Fruit fly (Drosophila melanogaster): Measurements from ENCODE around the gene CBP.
A peak's percentile ranks its signal among the peaks of the same experiment; 100 is the strongest.

The CBP gene

dm6 chrX:7336962-7337844 is at the start of gene CBP:
Gene CBP, plus strand, starts transcription at chrX:7337352.
- no peak for TF ChIP-seq toe (GFP tag; optimal IDR thresholded peaks at IDR 0.05)
- TF ChIP-seq pad (GFP tag; optimal IDR thresholded peaks at IDR 0.05), result no peak
- no peak for TF ChIP-seq Mnt (GFP tag; optimal IDR thresholded peaks at IDR 0.05)
- TF ChIP-seq cnc (optimal IDR thresholded peaks at IDR 0.05), result no peak
- TF ChIP-seq CG14711 (tag; optimal IDR thresholded peaks at IDR 0.05), result peak; percentile 41
- TF ChIP-seq bab1 (GFP tag; optimal IDR thresholded peaks at IDR 0.05), result peak; percentile 69
- no peak for TF ChIP-seq tj (GFP tag; optimal IDR thresholded peaks at IDR 0.05)
- TF ChIP-seq kay (GFP tag; ENCODE audit: borderline replicate concordance), result no peak
- TF ChIP-seq ovo (GFP tag; optimal IDR thresholded peaks at IDR 0.05), result no peak
- TF ChIP-seq CG1620 (GFP tag; optimal IDR thresholded peaks at IDR 0.05), result peak; percentile 2
- no peak for TF ChIP-seq CG12768 (GFP tag; optimal IDR thresholded peaks at IDR 0.05)
- TF ChIP-seq CG33017 (tag; optimal IDR thresholded peaks at IDR 0.05), result no peak
- no peak for TF ChIP-seq Clk (GFP tag; optimal IDR thresholded peaks at IDR 0.05)
- peak; percentile 48 for TF ChIP-seq Hr96 (GFP tag; optimal IDR thresholded peaks at IDR 0.05)
- TF ChIP-seq cic (GFP tag; optimal IDR thresholded peaks at IDR 0.05), result no peak
- no peak for TF ChIP-seq CG7045 (GFP tag; optimal IDR thresholded peaks at IDR 0.05)
- TF ChIP-seq Crg-1 (GFP tag; optimal IDR thresholded peaks at IDR 0.05), result no peak
- peak; percentile 60 for TF ChIP-seq CG7101 (tag; optimal IDR thresholded peaks at IDR 0.05)
- TF ChIP-seq CG11617 (GFP tag; optimal IDR thresholded peaks at IDR 0.05), result no peak
- TF ChIP-seq CG5204 (GFP tag; optimal IDR thresholded peaks at IDR 0.05), result no peak

- TF ChIP-seq Mnt (GFP tag; optimal IDR thresholded peaks at IDR 0.05) (peak; percentile 24), ovo (GFP tag; optimal IDR thresholded peaks at IDR 0.05) (no peak), kay (GFP tag; ENCODE audit: borderline replicate concordance) (no peak), Crg-1 (GFP tag; optimal IDR thresholded peaks at IDR 0.05) (peak; percentile 32), CG7045 (GFP tag; optimal IDR thresholded peaks at IDR 0.05) (no peak), CG11617 (GFP tag; optimal IDR thresholded peaks at IDR 0.05) (peak; percentile 17), tj (GFP tag; optimal IDR thresholded peaks at IDR 0.05) (peak; percentile 89), pad (GFP tag; optimal IDR thresholded peaks at IDR 0.05) (peak; percentile 54), CG1620 (GFP tag; optimal IDR thresholded peaks at IDR 0.05) (peak; percentile 4), cic (GFP tag; optimal IDR thresholded peaks at IDR 0.05) (peak; percentile 11), bab1 (GFP tag; optimal IDR thresholded peaks at IDR 0.05) (peak; percentile 2), toe (GFP tag; optimal IDR thresholded peaks at IDR 0.05) (no peak), Hr96 (GFP tag; optimal IDR thresholded peaks at IDR 0.05) (no peak), CG12768 (GFP tag; optimal IDR thresholded peaks at IDR 0.05) (no peak), cnc (optimal IDR thresholded peaks at IDR 0.05) (no peak), CG5204 (GFP tag; optimal IDR thresholded peaks at IDR 0.05) (no peak), CG14711 (tag; optimal IDR thresholded peaks at IDR 0.05) (peak; percentile 9), Clk (GFP tag; optimal IDR thresholded peaks at IDR 0.05) (no peak), CG33017 (tag; optimal IDR thresholded peaks at IDR 0.05) (no peak), CG7101 (tag; optimal IDR thresholded peaks at IDR 0.05) (peak; percentile 13)
Measured at dm6 chrX:7290811-7291515, 46.2 kb upstream of the CBP start, which contains the start of gene unc-119. Gene unc-119, minus strand, starts transcription at chrX:7291298.

dm6 chrX:7291850-7292499 is 45.2 kb upstream of the CBP start:
- no peak for TF ChIP-seq Clk (GFP tag; optimal IDR thresholded peaks at IDR 0.05)
- TF ChIP-seq CG14711 (tag; optimal IDR thresholded peaks at IDR 0.05), result peak; percentile 19
- TF ChIP-seq cic (GFP tag; optimal IDR thresholded peaks at IDR 0.05), result no peak
- TF ChIP-seq CG33017 (tag; optimal IDR thresholded peaks at IDR 0.05), result peak; percentile 1
- no peak for TF ChIP-seq Crg-1 (GFP tag; optimal IDR thresholded peaks at IDR 0.05)
- no peak for TF ChIP-seq CG1620 (GFP tag; optimal IDR thresholded peaks at IDR 0.05)
- peak; percentile 32 for TF ChIP-seq kay (GFP tag; ENCODE audit: borderline replicate concordance)
- TF ChIP-seq CG5204 (GFP tag; optimal IDR thresholded peaks at IDR 0.05), result no peak
- no peak for TF ChIP-seq Hr96 (GFP tag; optimal IDR thresholded peaks at IDR 0.05)
- TF ChIP-seq CG11617 (GFP tag; optimal IDR thresholded peaks at IDR 0.05), result no peak
- TF ChIP-seq CG7045 (GFP tag; optimal IDR thresholded peaks at IDR 0.05), result no peak
- no peak for TF ChIP-seq CG12768 (GFP tag; optimal IDR thresholded peaks at IDR 0.05)

- TF ChIP-seq pad (GFP tag; optimal IDR thresholded peaks at IDR 0.05) (peak; percentile 81), cnc (optimal IDR thresholded peaks at IDR 0.05) (no peak), CG5204 (GFP tag; optimal IDR thresholded peaks at IDR 0.05) (peak; percentile 76), Crg-1 (GFP tag; optimal IDR thresholded peaks at IDR 0.05) (peak; percentile 83), Hr96 (GFP tag; optimal IDR thresholded peaks at IDR 0.05) (peak; percentile 83), CG11617 (GFP tag; optimal IDR thresholded peaks at IDR 0.05) (peak; percentile 88), CG7101 (tag; optimal IDR thresholded peaks at IDR 0.05) (peak; percentile 90), CG1620 (GFP tag; optimal IDR thresholded peaks at IDR 0.05) (peak; percentile 85), CG33017 (tag; optimal IDR thresholded peaks at IDR 0.05) (peak; percentile 66), CG12768 (GFP tag; optimal IDR thresholded peaks at IDR 0.05) (peak; percentile 91), bab1 (GFP tag; optimal IDR thresholded peaks at IDR 0.05) (peak; percentile 85), kay (GFP tag; ENCODE audit: borderline replicate concordance) (peak; percentile 51), Clk (GFP tag; optimal IDR thresholded peaks at IDR 0.05) (peak; percentile 74), CG14711 (tag; optimal IDR thresholded peaks at IDR 0.05) (peak; percentile 81), tj (GFP tag; optimal IDR thresholded peaks at IDR 0.05) (peak; percentile 68), cic (GFP tag; optimal IDR thresholded peaks at IDR 0.05) (peak; percentile 54), ovo (GFP tag; optimal IDR thresholded peaks at IDR 0.05) (peak; percentile 42), CG7045 (GFP tag; optimal IDR thresholded peaks at IDR 0.05) (peak; percentile 74), toe (GFP tag; optimal IDR thresholded peaks at IDR 0.05) (peak; percentile 79), Mnt (GFP tag; optimal IDR thresholded peaks at IDR 0.05) (peak; percentile 69)
Measured at dm6 chrX:7293133-7293873, 43.8 kb upstream of the CBP start.
